Worm (Caenorhabditis elegans) whole organism, L2 larva: ENCODE data around the gene ctns-1.

Source experiments
- C34F6.9 ChIP-seq: fragments of 150-350 bp; optimal IDR thresholded peaks from 2 replicates; lab custom pipeline; 2014; ENCODE audit warnings: missing biosample characterization, missing genetic modification characterization
- F13H6.1 ChIP-seq: sonication (generic microtip); optimal IDR thresholded peaks from 2 replicates; lab custom pipeline; 2016; ENCODE audit warnings: missing genetic modification characterization, missing compliant biosample characterization
- R02D3.7 ChIP-seq: fragments of 150-350 bp; optimal IDR thresholded peaks from 2 replicates; lab custom pipeline; 2014; ENCODE audit warnings: missing biosample characterization, missing genetic modification characterization
- Y55F3AM.14 ChIP-seq: fragments of 200-800 bp; sonication (Bioruptor generic); optimal IDR thresholded peaks from 2 replicates; lab custom pipeline; 2018; ENCODE audit warnings: mild to moderate bottlenecking, missing genetic modification characterization, missing compliant biosample characterization
- ZK546.5 ChIP-seq: sonication (generic microtip); optimal IDR thresholded peaks from 2 replicates; lab custom pipeline; 2017; ENCODE audit warnings: missing biosample characterization, missing genetic modification characterization
- alr-1 ChIP-seq: fragments of 150-350 bp; optimal IDR thresholded peaks from 2 replicates; lab custom pipeline; 2014; ENCODE audit warnings: missing biosample characterization, missing genetic modification characterization
- ama-1 ChIP-seq: fragments of 150-350 bp; optimal IDR thresholded peaks from 2 replicates; lab custom pipeline; 2018; ENCODE audit warnings: inconsistent platforms
- blmp-1 ChIP-seq: sonication (generic microtip); optimal IDR thresholded peaks from 2 replicates; lab custom pipeline; 2017; ENCODE audit warnings: missing genetic modification characterization, mild to moderate bottlenecking, missing compliant biosample characterization, antibody characterized with exemption, moderate library complexity; ENCODE audit not compliant: insufficient read depth
- ceh-16 ChIP-seq: fragments of 150-350 bp; optimal IDR thresholded peaks from 2 replicates; lab custom pipeline; 2014; ENCODE audit warnings: missing biosample characterization, missing genetic modification characterization
- ceh-82 ChIP-seq: fragments of 150-350 bp; optimal IDR thresholded peaks from 2 replicates; lab custom pipeline; 2014; ENCODE audit warnings: missing biosample characterization, missing genetic modification characterization
- crh-2 ChIP-seq: sonication (generic microtip); optimal IDR thresholded peaks from 2 replicates; lab custom pipeline; 2017; ENCODE audit warnings: missing biosample characterization, missing genetic modification characterization
- dmd-4 ChIP-seq: sonication (generic microtip); optimal IDR thresholded peaks from 2 replicates; lab custom pipeline; 2017; ENCODE audit warnings: missing biosample characterization, missing genetic modification characterization
- egl-27 ChIP-seq: sonication (generic microtip); optimal IDR thresholded peaks from 3 replicates; lab custom pipeline; 2017; ENCODE audit warnings: missing biosample characterization, missing genetic modification reagents, missing genetic modification characterization
- elt-1 ChIP-seq: fragments of 150-350 bp; optimal IDR thresholded peaks from 2 replicates; lab custom pipeline; 2014; ENCODE audit warnings: missing biosample characterization, missing genetic modification characterization
- fos-1 ChIP-seq: fragments of 150-350 bp; optimal IDR thresholded peaks from 2 replicates; lab custom pipeline; 2014; ENCODE audit warnings: missing biosample characterization, missing genetic modification characterization
- gmeb-1 ChIP-seq: fragments of 150-350 bp; optimal IDR thresholded peaks from 2 replicates; lab custom pipeline; 2014; ENCODE audit warnings: missing biosample characterization, missing genetic modification characterization
- lin-11 ChIP-seq: fragments of 150-350 bp; sonication (generic microtip); optimal IDR thresholded peaks from 2 replicates; lab custom pipeline; 2014; ENCODE audit warnings: missing biosample characterization, missing genetic modification characterization, inconsistent platforms, mixed read lengths
- lin-13 ChIP-seq: fragments of 150-350 bp; optimal IDR thresholded peaks from 2 replicates; lab custom pipeline; 2014; ENCODE audit warnings: missing biosample characterization, missing genetic modification reagents, missing genetic modification characterization
- lin-39 ChIP-seq: fragments of 150-350 bp; optimal IDR thresholded peaks from 2 replicates; lab custom pipeline; 2014; ENCODE audit warnings: missing biosample characterization, missing genetic modification reagents, missing genetic modification characterization
- lsy-2 ChIP-seq, 2 experiments: fragments of 150-350 bp in 1 of 2; sonication (generic microtip) in 1 of 2; optimal IDR thresholded peaks; 2 replicates each; lab custom pipeline; 2014 to 2017; ENCODE audit warnings: missing biosample characterization in 2 of 2, missing genetic modification characterization in 2 of 2
- mab-5 ChIP-seq: fragments of 150-350 bp; optimal IDR thresholded peaks from 2 replicates; lab custom pipeline; 2014; ENCODE audit warnings: missing biosample characterization, missing genetic modification characterization
- mbf-1 ChIP-seq: sonication (generic microtip); optimal IDR thresholded peaks from 2 replicates; lab custom pipeline; 2017; ENCODE audit warnings: missing biosample characterization, missing genetic modification characterization
- mdl-1 ChIP-seq, 2 experiments: fragments of 150-350 bp in 1 of 2; sonication (generic microtip) in 1 of 2; optimal IDR thresholded peaks; 2 replicates each; lab custom pipeline; 2017; ENCODE audit warnings: missing biosample characterization in 2 of 2, missing genetic modification characterization in 2 of 2
- nhr-11 ChIP-seq: fragments of 150-350 bp; optimal IDR thresholded peaks from 2 replicates; lab custom pipeline; 2014; ENCODE audit warnings: missing biosample characterization, missing genetic modification characterization
- nhr-12 ChIP-seq: fragments of 150-350 bp; optimal IDR thresholded peaks from 2 replicates; lab custom pipeline; 2014; ENCODE audit warnings: missing biosample characterization, missing genetic modification characterization
- nhr-129 ChIP-seq: fragments of 150-350 bp; optimal IDR thresholded peaks from 2 replicates; lab custom pipeline; 2014; ENCODE audit warnings: missing biosample characterization, missing genetic modification characterization
- nhr-21 ChIP-seq: fragments of 150-350 bp; optimal IDR thresholded peaks from 2 replicates; lab custom pipeline; 2014; ENCODE audit warnings: missing biosample characterization, missing genetic modification characterization
- nhr-23 ChIP-seq: fragments of 150-350 bp; optimal IDR thresholded peaks from 2 replicates; lab custom pipeline; 2014; ENCODE audit warnings: missing biosample characterization, missing genetic modification reagents, missing genetic modification characterization
- nhr-237 ChIP-seq: fragments of 150-350 bp; optimal IDR thresholded peaks from 2 replicates; lab custom pipeline; 2014; ENCODE audit warnings: missing biosample characterization, missing genetic modification characterization
- nhr-25 ChIP-seq: fragments of 150-350 bp; sonication (generic microtip); optimal IDR thresholded peaks from 3 replicates; lab custom pipeline; 2014; ENCODE audit warnings: missing biosample characterization, missing genetic modification characterization
- nhr-77 ChIP-seq: fragments of 150-350 bp; optimal IDR thresholded peaks from 2 replicates; lab custom pipeline; 2014; ENCODE audit warnings: missing biosample characterization, missing genetic modification characterization
- sem-4 ChIP-seq: fragments of 150-350 bp; optimal IDR thresholded peaks from 2 replicates; lab custom pipeline; 2014; ENCODE audit warnings: missing biosample characterization, missing genetic modification reagents, missing genetic modification characterization
- skn-1 ChIP-seq: sonication (generic microtip); optimal IDR thresholded peaks from 2 replicates; lab custom pipeline; 2017; ENCODE audit warnings: missing biosample characterization, missing genetic modification characterization
- sma-3 ChIP-seq: sonication (generic microtip); optimal IDR thresholded peaks from 2 replicates; lab custom pipeline; 2016; ENCODE audit warnings: missing genetic modification reagents, missing genetic modification characterization, missing compliant biosample characterization
- sma-9 ChIP-seq, 2 experiments: fragments of 150-350 bp in 1 of 2; sonication (generic microtip) in 1 of 2; optimal IDR thresholded peaks; 2 replicates each; lab custom pipeline; 2014 to 2016; ENCODE audit warnings: missing genetic modification characterization in 2 of 2, mild to moderate bottlenecking in 1 of 2, missing biosample characterization in 1 of 2, missing compliant biosample characterization in 1 of 2, missing genetic modification reagents in 1 of 2, moderate library complexity in 1 of 2
- snpc-4 ChIP-seq: fragments of 150-350 bp; optimal IDR thresholded peaks from 2 replicates; lab custom pipeline; 2014; ENCODE audit warnings: missing biosample characterization, missing genetic modification characterization
- unc-39 ChIP-seq: fragments of 150-350 bp; optimal IDR thresholded peaks from 2 replicates; lab custom pipeline; 2014; ENCODE audit warnings: missing biosample characterization, missing genetic modification characterization
- unc-55 ChIP-seq: fragments of 150-350 bp; sonication (generic microtip); optimal IDR thresholded peaks from 3 replicates; lab custom pipeline; 2014; ENCODE audit warnings: missing biosample characterization, missing genetic modification reagents, missing genetic modification characterization
- unc-62 ChIP-seq: fragments of 150-350 bp; optimal IDR thresholded peaks from 2 replicates; lab custom pipeline; 2014; ENCODE audit warnings: missing biosample characterization, missing genetic modification reagents, missing genetic modification characterization
- zag-1 ChIP-seq: fragments of 150-350 bp; optimal IDR thresholded peaks from 2 replicates; lab custom pipeline; 2014; ENCODE audit warnings: missing biosample characterization, missing genetic modification characterization
- ztf-1 ChIP-seq: fragments of 200-800 bp; sonication (Bioruptor generic); conservative IDR thresholded peaks from 2 replicates; pipeline ENCODE4 v1.3.6; 2022; ENCODE audit warnings: missing genetic modification characterization, missing compliant biosample characterization
- ztf-11 ChIP-seq: sonication (generic microtip); optimal IDR thresholded peaks from 2 replicates; lab custom pipeline; 2017; ENCODE audit warnings: missing biosample characterization, missing genetic modification characterization
- ztf-4 ChIP-seq: fragments of 150-350 bp; optimal IDR thresholded peaks from 2 replicates; lab custom pipeline; 2014; ENCODE audit warnings: missing biosample characterization, missing genetic modification characterization

ctns-1 gene

DNA sequence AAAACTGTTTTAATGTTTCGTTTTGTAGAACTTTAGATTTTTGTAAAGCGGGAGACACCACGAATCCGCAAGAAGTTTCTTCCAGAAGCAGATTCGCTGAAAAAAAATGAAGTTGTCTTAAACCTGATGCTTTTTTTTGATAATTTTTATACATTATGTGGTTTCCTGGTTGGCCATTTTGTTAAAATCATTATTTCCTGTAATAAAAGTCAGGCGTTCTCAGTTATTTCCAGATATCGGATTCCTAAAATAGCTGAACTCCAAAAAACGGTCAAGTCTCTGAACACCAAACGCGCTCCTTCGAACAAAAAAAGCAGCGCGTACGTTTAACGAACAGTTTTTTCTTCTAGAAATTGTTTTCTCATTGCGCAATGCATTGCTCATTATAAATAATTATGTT, 661 bp upstream of the ctns-1 start:
- TF ChIP-seq blmp-1 (tag; lab: Kevin White, UChicago) (no peak), ztf-4 (tag; lab: Kevin White, UChicago) (no peak), skn-1 (tag; lab: Kevin White, UChicago) (peak; percentile 16), nhr-129 (tag; lab: Kevin White, UChicago) (peak; percentile 49), crh-2 (no peak), sma-3 (peak; percentile 1), nhr-25 (tag; lab: Kevin White, UChicago) (peak; percentile 8), unc-39 (tag; lab: Kevin White, UChicago) (no peak), unc-55 (GFP tag; lab: Kevin White, UChicago) (peak; percentile 29), gmeb-1 (tag; lab: Kevin White, UChicago) (peak; percentile 21), unc-62 (no peak), C34F6.9 (tag; lab: Kevin White, UChicago) (peak; percentile 37), mbf-1 (tag; lab: Kevin White, UChicago) (no peak), sem-4 (tag; lab: Kevin White, UChicago) (no peak), nhr-237 (no peak), lsy-2 (tag; optimal IDR thresholded peaks at IDR 0.05; lab: Kevin White, UChicago) (peak in 1 of 2 experiments; percentile 67), ceh-16 (tag; lab: Kevin White, UChicago) (no peak), lin-13 (no peak), fos-1 (tag; lab: Kevin White, UChicago) (no peak), lin-39 (tag; lab: Kevin White, UChicago) (no peak), ztf-11 (tag; lab: Kevin White, UChicago) (no peak), Y55F3AM.14 (GFP tag; lab: Kevin White, UChicago) (no peak)
- TF ChIP-seq, all 48 proteins: peak for 8

ce11 chrII:8135953-8136352, 765 bp downstream of the ctns-1 start:
- TF ChIP-seq alr-1 (tag; lab: Kevin White, UChicago) (no peak), nhr-77 (no peak), nhr-11 (tag; lab: Kevin White, UChicago) (no peak), ama-1 (no peak), ceh-82 (tag; lab: Kevin White, UChicago) (no peak), dmd-4 (tag; lab: Kevin White, UChicago) (no peak), egl-27 (tag; lab: Kevin White, UChicago) (no peak), nhr-12 (tag; lab: Kevin White, UChicago) (no peak), F13H6.1 (tag; lab: Kevin White, UChicago) (no peak), ztf-11 (tag; lab: Kevin White, UChicago) (no peak), R02D3.7 (tag; lab: Kevin White, UChicago) (no peak), C34F6.9 (tag; lab: Kevin White, UChicago) (no peak), Y55F3AM.14 (GFP tag; lab: Kevin White, UChicago) (no peak)

DNA sequence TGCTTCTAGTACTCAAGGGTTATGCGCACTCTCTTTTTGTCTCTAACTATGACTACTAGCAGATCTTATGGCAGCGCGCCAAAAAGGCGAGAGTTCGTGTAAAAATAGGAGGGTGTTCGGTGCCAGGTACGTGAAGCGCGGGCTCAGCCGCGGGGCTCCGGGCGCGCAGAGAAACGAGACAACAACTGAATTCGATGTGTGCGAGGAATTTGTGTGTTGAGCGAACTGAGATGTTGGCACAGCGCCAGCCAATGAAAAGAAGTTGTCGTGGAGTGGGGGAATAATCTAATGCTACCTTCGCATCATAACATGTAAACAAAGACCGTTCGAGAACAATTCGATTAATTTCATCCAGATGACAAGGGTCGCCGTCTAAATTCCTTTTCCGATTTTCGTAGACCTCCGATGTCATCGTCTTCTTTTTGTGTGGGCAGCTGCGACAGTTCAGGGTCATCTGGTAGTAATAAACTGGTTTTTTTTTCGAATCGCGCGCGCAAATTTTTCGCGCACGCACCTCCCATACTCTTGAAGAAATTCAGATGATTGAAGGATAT, 5.2 kb downstream of the ctns-1 start:
- peak; percentile 10 for TF ChIP-seq ama-1
- TF ChIP-seq ZK546.5 (tag; lab: Kevin White, UChicago) = no peak
- TF ChIP-seq fos-1 (tag; lab: Kevin White, UChicago) = no peak
- no peak for TF ChIP-seq nhr-23
- no peak for TF ChIP-seq dmd-4 (tag; lab: Kevin White, UChicago)
- TF ChIP-seq lsy-2 (tag; optimal IDR thresholded peaks at IDR 0.05; lab: Kevin White, UChicago) = peak; percentile 44 to 78
- TF ChIP-seq nhr-21 (tag; lab: Kevin White, UChicago) = no peak
- TF ChIP-seq ztf-4 (tag; lab: Kevin White, UChicago) = no peak
- TF ChIP-seq C34F6.9 (tag; lab: Kevin White, UChicago) = peak; percentile 52
- peak; percentile 44 for TF ChIP-seq crh-2
- peak; percentile 60 for TF ChIP-seq sma-3
- peak; percentile 27 for TF ChIP-seq blmp-1 (tag; lab: Kevin White, UChicago)
- peak; percentile 90 for TF ChIP-seq zag-1 (tag; lab: Kevin White, UChicago)
- peak; percentile 23 for TF ChIP-seq mab-5 (tag; lab: Kevin White, UChicago)
- TF ChIP-seq unc-55 (GFP tag; lab: Kevin White, UChicago) = peak; percentile 76
- no peak for TF ChIP-seq mbf-1 (tag; lab: Kevin White, UChicago)
- no peak for TF ChIP-seq R02D3.7 (tag; lab: Kevin White, UChicago)
- no peak for TF ChIP-seq lin-39 (tag; lab: Kevin White, UChicago)
- peak; percentile 82 for TF ChIP-seq F13H6.1 (tag; lab: Kevin White, UChicago)
- TF ChIP-seq nhr-129 (tag; lab: Kevin White, UChicago) = peak; percentile 39
- TF ChIP-seq lin-13 = no peak
- peak; percentile 49 for TF ChIP-seq egl-27 (tag; lab: Kevin White, UChicago)
- peak in 1 of 2 experiments; percentile 52 for TF ChIP-seq mdl-1 (tag; optimal IDR thresholded peaks at IDR 0.05; lab: Kevin White, UChicago)
- TF ChIP-seq skn-1 (tag; lab: Kevin White, UChicago) = no peak
- peak; percentile 57 for TF ChIP-seq Y55F3AM.14 (GFP tag; lab: Kevin White, UChicago)
- TF ChIP-seq sma-9 (GFP tag; optimal IDR thresholded peaks at IDR 0.05; lab: Kevin White, UChicago) = peak; percentile 66
- no peak for TF ChIP-seq sma-9 (tag; optimal IDR thresholded peaks at IDR 0.05; lab: Kevin White, UChicago)
- TF ChIP-seq lin-11 = peak; percentile 65
- TF ChIP-seq snpc-4 = peak; percentile 13
- TF ChIP-seq nhr-25 (tag; lab: Kevin White, UChicago) = peak; percentile 80
- no peak for TF ChIP-seq gmeb-1 (tag; lab: Kevin White, UChicago)
- TF ChIP-seq unc-62 = no peak
- no peak for TF ChIP-seq nhr-11 (tag; lab: Kevin White, UChicago)
- TF ChIP-seq unc-39 (tag; lab: Kevin White, UChicago) = no peak
- TF ChIP-seq elt-1 (tag; lab: Kevin White, UChicago) = no peak
- TF ChIP-seq ztf-1 (GFP tag; lab: Robert Waterston, UW) = no peak
- TF ChIP-seq ceh-82 (tag; lab: Kevin White, UChicago) = no peak
